Worm (Caenorhabditis elegans): ENCODE measurements around the gene hecd-1.

ce11 chrIV:7154356-7154755 lies 9.8 kb upstream of the hecd-1 start, which contains the start of gene C34D4.2:
- no peak for TF ChIP-seq dao-5 (tag; optimal IDR thresholded peaks at IDR 0.05)
- no peak for TF ChIP-seq W03F9.2 (tag; optimal IDR thresholded peaks at IDR 0.05)
- no peak for TF ChIP-seq him-1 (tag; optimal IDR thresholded peaks at IDR 0.05)
